Worm (Caenorhabditis elegans): ENCODE results near the gene str-93.

DNA sequence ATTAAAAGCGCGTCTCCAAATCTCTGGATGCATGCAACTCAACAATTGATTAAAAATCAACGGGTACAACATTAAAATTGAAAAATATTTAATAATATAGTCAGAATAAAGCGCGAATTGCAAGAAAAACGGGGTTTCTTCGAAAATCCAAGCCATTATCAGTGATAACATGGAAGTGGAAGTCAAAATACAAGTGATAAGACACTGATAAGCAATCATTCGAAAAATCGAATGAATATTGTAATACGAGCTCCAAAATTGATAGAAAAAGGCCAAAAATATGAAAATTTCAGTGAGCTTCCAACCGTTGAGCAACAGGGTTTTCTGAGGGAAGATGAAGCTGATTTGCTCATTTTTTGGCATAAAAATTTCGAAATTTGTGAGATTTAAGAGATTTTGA lies 21.0 kb upstream of the str-93 start:
- TF ChIP-seq hmbx-1 (tag; optimal IDR thresholded peaks at IDR 0.05) (no peak), flt-1 (GFP tag; IDR thresholded peaks at IDR 0.05) (no peak)

All from whole organism, early embryonic.